Worm (Caenorhabditis elegans): ENCODE data around the gene osm-6.

osm-6 gene

DNA sequence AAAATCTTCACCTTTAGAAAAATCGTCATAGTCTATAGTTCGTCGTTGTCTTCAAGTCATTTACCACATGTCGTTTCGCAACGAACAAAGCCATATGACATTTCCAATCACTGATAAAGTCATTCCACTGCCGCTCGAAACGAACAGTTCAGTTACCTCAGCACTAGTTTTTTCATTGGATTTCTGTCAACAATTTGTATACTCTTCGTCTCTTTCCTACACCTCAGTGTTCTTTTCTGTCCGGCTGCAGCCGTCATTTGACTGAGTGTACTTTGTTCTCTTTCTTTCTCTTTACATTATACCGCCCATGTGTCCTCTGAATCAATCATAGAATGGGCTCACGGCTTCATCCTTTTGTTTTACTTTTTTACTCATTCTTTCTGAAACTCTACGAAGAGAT lies 6.0 kb downstream of the osm-6 start (continued):
- TF ChIP-seq lir-3 (tag; optimal IDR thresholded peaks at IDR 0.05; ENCODE audit: poor library complexity): no peak
- TF ChIP-seq elt-2 (tag; optimal IDR thresholded peaks at IDR 0.05): no peak
- no peak for TF ChIP-seq nhr-90 (tag; optimal IDR thresholded peaks at IDR 0.05; ENCODE audit: poor library complexity)
- TF ChIP-seq efl-1 (optimal IDR thresholded peaks at IDR 0.05): no peak
- TF ChIP-seq efl-1 (GFP tag; optimal IDR thresholded peaks at IDR 0.05 in 1 of 2): no peak
- no peak for TF ChIP-seq ztf-11 (tag; optimal IDR thresholded peaks at IDR 0.05)
- TF ChIP-seq zip-4 (GFP tag; optimal IDR thresholded peaks at IDR 0.05): no peak
- TF ChIP-seq F16B12.6 (tag; optimal IDR thresholded peaks at IDR 0.05): no peak
- TF ChIP-seq aly-2 (tag; optimal IDR thresholded peaks at IDR 0.05): no peak
- no peak for TF ChIP-seq mef-2 (tag; optimal IDR thresholded peaks at IDR 0.05)
- TF ChIP-seq fkh-8 (tag; optimal IDR thresholded peaks at IDR 0.05): no peak
- peak; percentile 43 for TF ChIP-seq snu-23 (GFP tag; optimal IDR thresholded peaks at IDR 0.05)
- TF ChIP-seq C16A3.4 (tag; optimal IDR thresholded peaks at IDR 0.05): peak; percentile 3
- TF ChIP-seq ama-1 (optimal IDR thresholded peaks at IDR 0.05): no peak
- TF ChIP-seq rnt-1 (tag; optimal IDR thresholded peaks at IDR 0.05): no peak
- no peak for TF ChIP-seq efl-3 (GFP tag; optimal IDR thresholded peaks at IDR 0.05)
- TF ChIP-seq lin-14 (GFP tag; optimal IDR thresholded peaks at IDR 0.05): peak; percentile 68
- no peak for TF ChIP-seq lin-13 (GFP tag; optimal IDR thresholded peaks at IDR 0.05)
- TF ChIP-seq ceh-90 (tag; optimal IDR thresholded peaks at IDR 0.05): no peak
- TF ChIP-seq ces-1 (GFP tag; optimal IDR thresholded peaks at IDR 0.05): no peak
- TF ChIP-seq hlh-17 (GFP tag; optimal IDR thresholded peaks at IDR 0.05; ENCODE audit: borderline replicate concordance): no peak
- TF ChIP-seq C04F5.9 (tag; optimal IDR thresholded peaks at IDR 0.05): no peak
- TF ChIP-seq zag-1 (tag; optimal IDR thresholded peaks at IDR 0.05): no peak
- TF ChIP-seq egl-13 (tag; optimal IDR thresholded peaks at IDR 0.05): no peak
- TF ChIP-seq unc-98 (GFP tag; IDR thresholded peaks at IDR 0.05): no peak
- no peak for TF ChIP-seq swsn-7 (tag; optimal IDR thresholded peaks at IDR 0.05)
- no peak for TF ChIP-seq nhr-28 (tag; optimal IDR thresholded peaks at IDR 0.05)
- no peak for TF ChIP-seq ets-5 (GFP tag; IDR thresholded peaks at IDR 0.05)
- TF ChIP-seq hlh-4 (tag; optimal IDR thresholded peaks at IDR 0.05): no peak
- TF ChIP-seq C34B4.2 (tag; optimal IDR thresholded peaks at IDR 0.05): no peak
- TF ChIP-seq tlp-1 (tag; optimal IDR thresholded peaks at IDR 0.05): no peak
- peak in 1 of 6 experiments; percentile 37 for TF ChIP-seq elt-3 (tag; optimal IDR thresholded peaks at IDR 0.05)
- no peak for TF ChIP-seq fos-1 (tag; optimal IDR thresholded peaks at IDR 0.05)
- TF ChIP-seq unc-130 (tag; optimal IDR thresholded peaks at IDR 0.05): peak; percentile 2
- no peak for TF ChIP-seq sup-37 (GFP tag; optimal IDR thresholded peaks at IDR 0.05)
- TF ChIP-seq unc-62 (GFP tag; optimal IDR thresholded peaks at IDR 0.05): no peak
- peak in 1 of 2 experiments; percentile 23 for TF ChIP-seq lsy-2 (tag; optimal IDR thresholded peaks at IDR 0.05)
- TF ChIP-seq ceh-63 (GFP tag; optimal IDR thresholded peaks at IDR 0.05): no peak
- TF ChIP-seq dpl-1 (GFP tag; optimal IDR thresholded peaks at IDR 0.05): peak in 1 of 3 experiments; percentile 1
- peak; percentile 40 for TF ChIP-seq nhr-20 (tag; optimal IDR thresholded peaks at IDR 0.05)
- TF ChIP-seq hpl-2 (GFP tag; optimal IDR thresholded peaks at IDR 0.05): no peak
- peak; percentile 15 for TF ChIP-seq blmp-1 (tag; optimal IDR thresholded peaks at IDR 0.05)
- no peak for TF ChIP-seq mab-9 (GFP tag; IDR thresholded peaks at IDR 0.05)
- TF ChIP-seq ceh-8 (GFP tag; optimal IDR thresholded peaks at IDR 0.05): no peak
- no peak for TF ChIP-seq nhr-47 (tag; optimal IDR thresholded peaks at IDR 0.05)
- TF ChIP-seq mep-1 (tag; optimal IDR thresholded peaks at IDR 0.05): no peak

Measured in whole organism, L1 larva.